Fruit fly (Drosophila melanogaster) whole organism, embryonic: ENCODE data around the gene CG17321.

Experiments
- Blimp-1 ChIP-seq: fragments of 200-800 bp; sonication (Bioruptor generic); optimal IDR thresholded peaks from 3 replicates; lab custom pipeline; 2018; ENCODE audit warnings: missing biosample characterization, missing genetic modification characterization, mild to moderate bottlenecking, moderate library complexity, missing genetic modification reagents
- CG11247 ChIP-seq: fragments of 200-800 bp; sonication (Bioruptor generic); IDR thresholded peaks from 2 replicates; pipeline ENCODE4 v1.3.6; 2022; ENCODE audit warnings: missing biosample characterization, missing genetic modification characterization
- CG12391 ChIP-seq: fragments of 200-800 bp; sonication (Bioruptor generic); optimal IDR thresholded peaks from 3 replicates; lab custom pipeline; 2018; ENCODE audit warnings: missing biosample characterization, mild to moderate bottlenecking, missing genetic modification characterization, moderate library complexity
- CG13424 ChIP-seq: fragments of 200-800 bp; sonication (Bioruptor generic); optimal IDR thresholded peaks from 2 replicates; lab custom pipeline; 2019; ENCODE audit warnings: missing biosample characterization, mild to moderate bottlenecking, missing genetic modification characterization, moderate library complexity
- CG13624 ChIP-seq: fragments of 200-800 bp; sonication (Bioruptor generic); optimal IDR thresholded peaks from 2 replicates; lab custom pipeline; 2016; ENCODE audit warnings: missing biosample characterization, missing genetic modification characterization
- CG15479 ChIP-seq: fragments of 200-800 bp; sonication (Bioruptor generic); optimal IDR thresholded peaks from 3 replicates; lab custom pipeline; 2019; ENCODE audit warnings: missing biosample characterization, mild to moderate bottlenecking, missing genetic modification characterization, moderate library complexity
- CG15601 ChIP-seq: fragments of 200-800 bp; sonication (Bioruptor generic); optimal IDR thresholded peaks from 3 replicates; lab custom pipeline; 2019; ENCODE audit warnings: missing biosample characterization, mild to moderate bottlenecking, missing genetic modification characterization, moderate library complexity
- CG17361 ChIP-seq: fragments of 200-800 bp; sonication (Bioruptor generic); IDR thresholded peaks from 3 replicates; pipeline ENCODE4 v1.3.6; 2022; ENCODE audit warnings: missing biosample characterization, missing genetic modification characterization
- CG2712 ChIP-seq: fragments of 200-800 bp; optimal IDR thresholded peaks from 3 replicates; lab custom pipeline; 2019; ENCODE audit warnings: missing biosample characterization, mild to moderate bottlenecking, missing genetic modification characterization, moderate library complexity
- CG31441 ChIP-seq: fragments of 200-800 bp; sonication (Bioruptor generic); IDR thresholded peaks from 2 replicates; pipeline ENCODE4 v1.3.6; 2022; ENCODE audit warnings: missing biosample characterization, missing genetic modification characterization
- CG32767 ChIP-seq: fragments of 200-800 bp; sonication (Bioruptor generic); IDR thresholded peaks from 2 replicates; pipeline ENCODE4 v1.3.6; 2022; ENCODE audit warnings: missing biosample characterization, missing genetic modification characterization
- CG32772 ChIP-seq: fragments of 200-800 bp; sonication (Bioruptor generic); IDR thresholded peaks from 2 replicates; pipeline ENCODE4 v1.3.6; 2022; ENCODE audit warnings: missing biosample characterization, missing genetic modification characterization
- CG3281 ChIP-seq: fragments of 200-800 bp; sonication (Bioruptor generic); optimal IDR thresholded peaks from 3 replicates; lab custom pipeline; 2017; ENCODE audit warnings: missing biosample characterization, mild to moderate bottlenecking, missing genetic modification characterization
- CG33213 ChIP-seq: fragments of 200-800 bp; sonication (Bioruptor generic); optimal IDR thresholded peaks from 3 replicates; lab custom pipeline; 2016; ENCODE audit warnings: missing biosample characterization, missing genetic modification characterization
- CG4404 ChIP-seq: fragments of 200-800 bp; sonication (Bioruptor generic); IDR thresholded peaks from 2 replicates; pipeline ENCODE4 v1.3.6; 2022; ENCODE audit warnings: missing biosample characterization, missing genetic modification characterization
- CG4820 ChIP-seq: fragments of 200-800 bp; sonication (Bioruptor generic); optimal IDR thresholded peaks from 3 replicates; lab custom pipeline; 2016; ENCODE audit warnings: missing biosample characterization, missing genetic modification characterization
- CG6175 ChIP-seq: fragments of 200-800 bp; sonication (Bioruptor generic); IDR thresholded peaks from 3 replicates; pipeline ENCODE4 v1.3.6; 2022; ENCODE audit warnings: missing biosample characterization, missing genetic modification characterization
- CG6689 ChIP-seq: fragments of 200-800 bp; sonication (Bioruptor generic); IDR thresholded peaks from 2 replicates; pipeline ENCODE4 v1.3.6; 2022; ENCODE audit warnings: missing biosample characterization, missing genetic modification characterization
- CG7271 ChIP-seq: fragments of 200-800 bp; sonication (Bioruptor generic); optimal IDR thresholded peaks from 2 replicates; lab custom pipeline; 2018; ENCODE audit warnings: missing biosample characterization, mild to moderate bottlenecking, missing genetic modification characterization, moderate library complexity
- CG7839 ChIP-seq: fragments of 200-800 bp; sonication (Bioruptor generic); optimal IDR thresholded peaks from 3 replicates; lab custom pipeline; 2018; ENCODE audit warnings: missing biosample characterization, mild to moderate bottlenecking, missing genetic modification characterization, moderate library complexity
- D19A ChIP-seq: fragments of 200-800 bp; optimal IDR thresholded peaks from 3 replicates; lab custom pipeline; 2019; ENCODE audit warnings: missing biosample characterization, mild to moderate bottlenecking, missing genetic modification characterization, moderate library complexity
- HmgD ChIP-seq: fragments of 200-800 bp; sonication (Bioruptor generic); optimal IDR thresholded peaks from 3 replicates; lab custom pipeline; 2016; ENCODE audit warnings: missing biosample characterization, missing genetic modification characterization
- Nf-YB ChIP-seq: fragments of 200-800 bp; sonication (Bioruptor generic); optimal IDR thresholded peaks from 3 replicates; lab custom pipeline; 2019; ENCODE audit warnings: missing biosample characterization, mild to moderate bottlenecking, missing genetic modification characterization, moderate library complexity
- Side ChIP-seq: fragments of 200-800 bp; sonication (Bioruptor generic); optimal IDR thresholded peaks from 2 replicates; lab custom pipeline; 2016; ENCODE audit warnings: missing biosample characterization, missing genetic modification characterization
- Sox100B ChIP-seq: fragments of 200-800 bp; sonication (Bioruptor generic); optimal IDR thresholded peaks from 3 replicates; lab custom pipeline; 2018; ENCODE audit warnings: missing biosample characterization, mild to moderate bottlenecking, missing genetic modification characterization
- Trl ChIP-seq, 3 experiments: fragments of >200 bp in 2 of 3; fragments of 200-800 bp in 1 of 3; sonication (Bioruptor generic) in 1 of 3; optimal IDR thresholded peaks; 2 replicates in 1 of 3; 3 replicates in 2 of 3; lab custom pipeline; 2016 to 2017; ENCODE audit warnings: missing biosample characterization in 1 of 3, missing genetic modification characterization in 1 of 3
- YL-1 ChIP-seq: fragments of 200-800 bp; sonication (Bioruptor generic); optimal IDR thresholded peaks from 3 replicates; lab custom pipeline; 2017; ENCODE audit warnings: missing biosample characterization, mild to moderate bottlenecking, missing genetic modification characterization
- ase ChIP-seq: fragments of 200-800 bp; sonication (Bioruptor generic); IDR thresholded peaks from 3 replicates; pipeline ENCODE4 v1.3.6; 2022; ENCODE audit warnings: missing biosample characterization, missing genetic modification characterization
- dimm ChIP-seq: fragments of 200-800 bp; sonication (Bioruptor generic); IDR thresholded peaks from 2 replicates; pipeline ENCODE4 v1.3.6; 2022; ENCODE audit warnings: missing biosample characterization, missing genetic modification characterization
- dmrt99B ChIP-seq: fragments of 200-800 bp; sonication (Bioruptor generic); optimal IDR thresholded peaks from 2 replicates; lab custom pipeline; 2018; ENCODE audit warnings: missing biosample characterization, mild to moderate bottlenecking, missing genetic modification characterization, moderate library complexity
- dysf ChIP-seq: fragments of 200-800 bp; sonication (Bioruptor generic); IDR thresholded peaks from 3 replicates; pipeline ENCODE4 v1.3.6; 2022; ENCODE audit warnings: missing biosample characterization, missing genetic modification characterization
- gcm ChIP-seq: fragments of 200-800 bp; sonication (Bioruptor generic); optimal IDR thresholded peaks from 2 replicates; lab custom pipeline; 2019; ENCODE audit warnings: missing biosample characterization, mild to moderate bottlenecking, missing genetic modification characterization, moderate library complexity
- gfzf ChIP-seq: fragments of 200-800 bp; sonication (Bioruptor generic); optimal IDR thresholded peaks from 2 replicates; lab custom pipeline; 2016; ENCODE audit warnings: missing biosample characterization, mild to moderate bottlenecking, missing genetic modification characterization, moderate library complexity
- gsb-n ChIP-seq: fragments of 200-800 bp; sonication (Bioruptor generic); optimal IDR thresholded peaks from 3 replicates; lab custom pipeline; 2018; ENCODE audit warnings: missing biosample characterization, mild to moderate bottlenecking, missing genetic modification characterization
- hbn ChIP-seq: fragments of 200-800 bp; sonication (Bioruptor generic); IDR thresholded peaks from 2 replicates; pipeline ENCODE4 v1.3.6; 2022; ENCODE audit warnings: missing biosample characterization, missing genetic modification characterization; ENCODE audit not compliant: partially characterized antibody
- jumu ChIP-seq: fragments of 200-800 bp; sonication (Bioruptor generic); optimal IDR thresholded peaks from 3 replicates; lab custom pipeline; 2016; ENCODE audit warnings: missing biosample characterization, missing genetic modification characterization
- lab ChIP-seq: fragments of 200-800 bp; sonication (Bioruptor generic); optimal IDR thresholded peaks from 3 replicates; lab custom pipeline; 2017; ENCODE audit warnings: missing biosample characterization, missing genetic modification characterization, mild to moderate bottlenecking, moderate library complexity, missing genetic modification reagents
- lilli ChIP-seq: fragments of 200-800 bp; sonication (Bioruptor generic); optimal IDR thresholded peaks from 3 replicates; lab custom pipeline; 2016; ENCODE audit warnings: missing biosample characterization, missing genetic modification characterization
- lmd ChIP-seq: fragments of 200-800 bp; sonication (Bioruptor generic); IDR thresholded peaks from 2 replicates; pipeline ENCODE4 v1.3.6; 2022; ENCODE audit warnings: missing biosample characterization, missing genetic modification characterization
- nerfin-1 ChIP-seq: fragments of 200-800 bp; sonication (Bioruptor generic); optimal IDR thresholded peaks from 3 replicates; lab custom pipeline; 2019; ENCODE audit warnings: missing biosample characterization, mild to moderate bottlenecking, missing genetic modification characterization, moderate library complexity
- nmo ChIP-seq: fragments of 200-800 bp; sonication (Bioruptor generic); optimal IDR thresholded peaks from 2 replicates; lab custom pipeline; 2018; ENCODE audit warnings: missing biosample characterization, mild to moderate bottlenecking, missing genetic modification characterization, moderate library complexity
- odd ChIP-seq: fragments of 200-800 bp; sonication (Bioruptor generic); optimal IDR thresholded peaks from 2 replicates; lab custom pipeline; 2017; ENCODE audit warnings: missing biosample characterization, mild to moderate bottlenecking, missing genetic modification characterization
- org-1 ChIP-seq: fragments of 200-800 bp; sonication (Bioruptor generic); optimal IDR thresholded peaks from 2 replicates; lab custom pipeline; 2017; ENCODE audit warnings: missing biosample characterization, missing genetic modification characterization
- pros ChIP-seq: fragments of 200-800 bp; sonication (Bioruptor generic); optimal IDR thresholded peaks from 3 replicates; lab custom pipeline; 2019; ENCODE audit warnings: missing biosample characterization, mild to moderate bottlenecking, missing genetic modification characterization, moderate library complexity
- pzg ChIP-seq: fragments of 200-800 bp; sonication (Bioruptor generic); optimal IDR thresholded peaks from 3 replicates; lab custom pipeline; 2018; ENCODE audit warnings: missing biosample characterization, mild to moderate bottlenecking, missing genetic modification characterization, moderate library complexity
- tna ChIP-seq: fragments of 200-800 bp; sonication (Bioruptor generic); IDR thresholded peaks from 2 replicates; pipeline ENCODE4 v1.3.6; 2022; ENCODE audit warnings: missing biosample characterization, missing genetic modification characterization; ENCODE audit not compliant: partially characterized antibody
- unpg ChIP-seq: fragments of 200-800 bp; sonication (Bioruptor generic); optimal IDR thresholded peaks from 3 replicates; lab custom pipeline; 2018; ENCODE audit warnings: missing biosample characterization, mild to moderate bottlenecking, missing genetic modification characterization, moderate library complexity
- vvl ChIP-seq: fragments of 200-800 bp; sonication (Bioruptor generic); IDR thresholded peaks from 2 replicates; pipeline ENCODE4 v1.3.6; 2022; ENCODE audit warnings: missing biosample characterization, missing genetic modification characterization
- zen ChIP-seq: fragments of 200-800 bp; sonication (Bioruptor generic); optimal IDR thresholded peaks from 3 replicates; lab custom pipeline; 2018; ENCODE audit warnings: missing biosample characterization, mild to moderate bottlenecking, missing genetic modification characterization, moderate library complexity

Gene CG17321

DNA sequence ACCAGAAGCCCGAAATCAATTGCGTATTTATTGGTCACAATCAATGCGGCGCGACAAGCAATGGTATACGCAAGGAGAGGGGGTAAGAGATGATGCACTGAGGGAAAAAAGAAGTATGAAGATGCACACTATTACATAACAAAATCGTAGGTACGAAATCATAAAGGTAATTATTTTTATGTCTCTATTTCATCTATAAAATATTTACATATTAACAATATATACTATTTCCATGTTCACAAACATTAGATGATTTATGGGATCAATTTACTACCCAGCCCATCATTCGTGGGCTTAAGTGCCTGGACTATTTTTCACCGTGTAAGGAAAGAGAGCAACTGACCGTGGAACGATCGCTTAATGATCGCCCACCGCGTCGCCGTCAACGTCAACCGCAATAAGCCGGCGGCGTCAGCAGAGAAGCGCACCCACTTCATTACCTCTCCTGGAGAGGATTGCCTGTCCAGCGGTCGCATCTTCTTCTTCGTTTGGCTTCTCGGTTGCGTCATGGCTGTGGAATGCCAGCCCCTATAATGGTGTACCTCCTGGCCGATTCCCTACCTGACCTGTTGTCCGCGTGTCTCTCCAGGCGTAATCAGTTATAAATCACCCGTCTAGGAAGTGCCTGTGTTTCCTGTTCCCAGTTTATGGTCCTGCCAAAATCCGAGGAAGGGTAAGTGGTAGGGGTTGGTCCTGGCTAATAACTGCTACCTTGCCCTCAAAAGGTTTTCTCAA lies 50.2 kb downstream of the CG17321 start (continued):
- no peak for TF ChIP-seq jumu
- no peak for TF ChIP-seq Sox100B (GFP tag; lab: Kevin White, UChicago)
- TF ChIP-seq gsb-n (tag; lab: Kevin White, UChicago) = peak; percentile 28
- TF ChIP-seq lilli (GFP tag; lab: Kevin White, UChicago) = no peak
- no peak for TF ChIP-seq CG6175 (GFP tag; lab: Robert Waterston, UW)
- peak; percentile 19 for TF ChIP-seq CG4820 (GFP tag; lab: Kevin White, UChicago)
- no peak for TF ChIP-seq hbn (GFP tag; lab: Robert Waterston, UW)
- TF ChIP-seq YL-1 (GFP tag; lab: Kevin White, UChicago) = no peak
- no peak for TF ChIP-seq CG33213
- peak; percentile 12 for TF ChIP-seq Blimp-1
- no peak for TF ChIP-seq Side (GFP tag; lab: Kevin White, UChicago)
- no peak for TF ChIP-seq CG32767
- TF ChIP-seq CG12391 (tag; lab: Kevin White, UChicago) = peak; percentile 28
- no peak for TF ChIP-seq gcm (GFP tag; lab: Kevin White, UChicago)
- TF ChIP-seq ase (GFP tag; lab: Robert Waterston, UW) = no peak
- no peak for TF ChIP-seq vvl
- peak; percentile 66 for TF ChIP-seq CG15479 (GFP tag; lab: Kevin White, UChicago)
- TF ChIP-seq unpg (GFP tag; lab: Kevin White, UChicago) = peak; percentile 5
- peak; percentile 24 for TF ChIP-seq dmrt99B (tag; lab: Kevin White, UChicago)
- TF ChIP-seq nerfin-1 (tag; lab: Kevin White, UChicago) = peak; percentile 1
- TF ChIP-seq tna (GFP tag; lab: Robert Waterston, UW) = no peak
- no peak for TF ChIP-seq lab
- TF ChIP-seq CG13424 = no peak
- TF ChIP-seq D19A = peak; percentile 35
- peak; percentile 38 for TF ChIP-seq CG7839 (tag; lab: Kevin White, UChicago)
- peak; percentile 40; the same call in 1 of the 3 replicates for TF ChIP-seq CG17361 (GFP tag; lab: Robert Waterston, UW)
- TF ChIP-seq pros (GFP tag; lab: Kevin White, UChicago) = no peak
- TF ChIP-seq CG32772 (GFP tag; lab: Robert Waterston, UW) = no peak
- peak; percentile 36; the same call in 1 of the 2 replicates for TF ChIP-seq CG6689
- TF ChIP-seq gfzf (GFP tag; lab: Kevin White, UChicago) = no peak
- peak; percentile 27 for TF ChIP-seq CG7271 (tag; lab: Kevin White, UChicago)
- TF ChIP-seq CG15601 = no peak
- no peak for TF ChIP-seq HmgD (GFP tag; lab: Kevin White, UChicago)
- TF ChIP-seq nmo = peak; percentile 45
- no peak for TF ChIP-seq pzg (GFP tag; lab: Kevin White, UChicago)
- TF ChIP-seq CG11247 = no peak
- 0 out of 2 replicates have a peak, but pooled peaks have one; percentile 77 for TF ChIP-seq CG4404 (GFP tag; lab: Robert Waterston, UW)
- no peak for TF ChIP-seq odd (GFP tag; lab: Kevin White, UChicago)
- TF ChIP-seq lmd (GFP tag; lab: Robert Waterston, UW) = peak; percentile 22; the same call in 1 of the 2 replicates
- TF ChIP-seq dimm = no peak
- TF ChIP-seq dysf = no peak
- no peak for TF ChIP-seq org-1
- no peak for TF ChIP-seq Trl (optimal IDR thresholded peaks at IDR 0.05; lab: Kevin White, UChicago)
- no peak for TF ChIP-seq Trl (GFP tag; optimal IDR thresholded peaks at IDR 0.05; lab: Kevin White, UChicago)
- TF ChIP-seq Nf-YB (GFP tag; lab: Kevin White, UChicago) = no peak
- TF ChIP-seq CG2712 (tag; lab: Kevin White, UChicago) = peak; percentile 68
- no peak for TF ChIP-seq CG3281 (GFP tag; lab: Kevin White, UChicago)
- TF ChIP-seq zen (tag; lab: Kevin White, UChicago) = peak; percentile 97
- peak; percentile 54 for TF ChIP-seq CG31441 (GFP tag; lab: Robert Waterston, UW)
- TF ChIP-seq CG13624 (GFP tag; lab: Kevin White, UChicago) = no peak
